Worm (Caenorhabditis elegans) whole organism, mixed stage, embryonic: Measurements from ENCODE around the gene F31D5.7.
"Not testable (repeated sequence)": the region's sequence is repeated elsewhere in the genome, so short reads cannot be mapped to it uniquely, and the experiment has no call there.

Experiments used
- M03D4.4 ChIP-seq: sonication (generic microtip); optimal IDR thresholded peaks from 2 replicates; lab custom pipeline; 2017; ENCODE audit warnings: mild to moderate bottlenecking, missing genetic modification characterization, missing compliant biosample characterization
- bed-3 ChIP-seq: fragments of 200-800 bp; sonication (Bioruptor generic); optimal IDR thresholded peaks from 3 replicates; lab custom pipeline; 2018; ENCODE audit warnings: mild to moderate bottlenecking, missing genetic modification characterization, moderate library complexity, missing compliant biosample characterization
- blmp-1 ChIP-seq: fragments of 150-350 bp; optimal IDR thresholded peaks from 2 replicates; lab custom pipeline; 2014; ENCODE audit warnings: missing biosample characterization, missing genetic modification characterization
- ceh-39 ChIP-seq: fragments of 150-350 bp; optimal IDR thresholded peaks from 2 replicates; lab custom pipeline; 2014; ENCODE audit warnings: missing biosample characterization, missing genetic modification characterization
- ceh-43 ChIP-seq: fragments of 200-800 bp; sonication (Bioruptor generic); optimal IDR thresholded peaks from 2 replicates; lab custom pipeline; 2018; ENCODE audit warnings: mild to moderate bottlenecking, missing genetic modification characterization, moderate library complexity, missing compliant biosample characterization
- ceh-83 ChIP-seq: fragments of 200-800 bp; sonication (Bioruptor generic); optimal IDR thresholded peaks from 2 replicates; lab custom pipeline; 2018; ENCODE audit warnings: mild to moderate bottlenecking, missing genetic modification characterization, missing compliant biosample characterization
- ces-1 ChIP-seq: fragments of 150-350 bp; optimal IDR thresholded peaks from 2 replicates; lab custom pipeline; 2014; ENCODE audit warnings: missing biosample characterization, missing genetic modification reagents, missing genetic modification characterization
- cnd-1 ChIP-seq: fragments of 200-800 bp; sonication (Bioruptor generic); optimal IDR thresholded peaks from 2 replicates; lab custom pipeline; 2018; ENCODE audit warnings: mild to moderate bottlenecking, missing genetic modification characterization, missing compliant biosample characterization
- drap-1 ChIP-seq: fragments of 200-800 bp; sonication (Bioruptor generic); optimal IDR thresholded peaks from 3 replicates; lab custom pipeline; 2018; ENCODE audit warnings: mild to moderate bottlenecking, missing genetic modification characterization, missing compliant biosample characterization
- elt-1 ChIP-seq: sonication (generic microtip); optimal IDR thresholded peaks from 2 replicates; lab custom pipeline; 2017; ENCODE audit warnings: missing genetic modification characterization, mild to moderate bottlenecking, missing compliant biosample characterization, antibody characterized with exemption, moderate library complexity, borderline replicate concordance; ENCODE audit not compliant: insufficient read depth
- ham-2 ChIP-seq: fragments of 200-800 bp; sonication (Bioruptor generic); optimal IDR thresholded peaks from 2 replicates; lab custom pipeline; 2018; ENCODE audit warnings: mild to moderate bottlenecking, missing genetic modification characterization, missing compliant biosample characterization
- hlh-1 ChIP-seq: fragments of 150-350 bp; optimal IDR thresholded peaks from 2 replicates; lab custom pipeline; 2014; ENCODE audit warnings: missing biosample characterization, missing genetic modification reagents, missing genetic modification characterization
- lin-13 ChIP-seq: fragments of 150-350 bp; optimal IDR thresholded peaks from 2 replicates; lab custom pipeline; 2014; ENCODE audit warnings: missing biosample characterization, missing genetic modification characterization
- lin-32 ChIP-seq: fragments of 200-800 bp; sonication (Bioruptor generic); optimal IDR thresholded peaks from 2 replicates; lab custom pipeline; 2018; ENCODE audit warnings: mild to moderate bottlenecking, missing genetic modification characterization, missing compliant biosample characterization
- lsy-2 ChIP-seq: fragments of 150-350 bp; optimal IDR thresholded peaks from 2 replicates; lab custom pipeline; 2014; ENCODE audit warnings: missing biosample characterization, missing genetic modification characterization
- mab-5 ChIP-seq: fragments of 150-350 bp; optimal IDR thresholded peaks from 2 replicates; lab custom pipeline; 2014; ENCODE audit warnings: missing biosample characterization, missing genetic modification characterization
- mep-1 ChIP-seq: fragments of 150-350 bp; optimal IDR thresholded peaks from 2 replicates; lab custom pipeline; 2017; ENCODE audit warnings: missing biosample characterization, missing genetic modification reagents, missing genetic modification characterization, inconsistent platforms
- mls-2 ChIP-seq: sonication (generic microtip); optimal IDR thresholded peaks from 2 replicates; lab custom pipeline; 2016; ENCODE audit warnings: mild to moderate bottlenecking, missing genetic modification characterization, moderate library complexity, missing compliant biosample characterization
- nhr-12 ChIP-seq: fragments of 150-350 bp; optimal IDR thresholded peaks from 2 replicates; lab custom pipeline; 2014; ENCODE audit warnings: missing biosample characterization, missing genetic modification characterization
- nhr-2 ChIP-seq: fragments of 150-350 bp; optimal IDR thresholded peaks from 2 replicates; lab custom pipeline; 2014; ENCODE audit warnings: missing biosample characterization, missing genetic modification characterization
- nhr-237 ChIP-seq: fragments of 150-350 bp; optimal IDR thresholded peaks from 2 replicates; lab custom pipeline; 2014; ENCODE audit warnings: missing biosample characterization, missing genetic modification characterization
- nhr-28 ChIP-seq: fragments of 150-350 bp; optimal IDR thresholded peaks from 2 replicates; lab custom pipeline; 2014; ENCODE audit warnings: missing biosample characterization, missing genetic modification characterization
- nhr-76 ChIP-seq: sonication (generic microtip); optimal IDR thresholded peaks from 2 replicates; lab custom pipeline; 2017; ENCODE audit warnings: missing biosample characterization, missing genetic modification characterization
- pha-4 ChIP-seq: fragments of 150-350 bp; optimal IDR thresholded peaks from 2 replicates; lab custom pipeline; 2018; ENCODE audit warnings: missing biosample characterization, missing genetic modification reagents, missing genetic modification characterization
- sem-2 ChIP-seq: fragments of 200-800 bp; sonication (Bioruptor generic); optimal IDR thresholded peaks from 2 replicates; lab custom pipeline; 2018; ENCODE audit warnings: mild to moderate bottlenecking, missing genetic modification characterization, missing compliant biosample characterization
- sptf-1 ChIP-seq: sonication (generic microtip); optimal IDR thresholded peaks from 2 replicates; lab custom pipeline; 2017; ENCODE audit warnings: mild to moderate bottlenecking, missing genetic modification characterization, moderate library complexity, missing compliant biosample characterization
- tbx-8 ChIP-seq: fragments of 200-800 bp; sonication (Bioruptor generic); optimal IDR thresholded peaks from 2 replicates; lab custom pipeline; 2018; ENCODE audit warnings: mild to moderate bottlenecking, missing genetic modification characterization, moderate library complexity, missing compliant biosample characterization
- unc-120 ChIP-seq: sonication (generic microtip); optimal IDR thresholded peaks from 2 replicates; lab custom pipeline; 2017; ENCODE audit warnings: missing genetic modification characterization, missing compliant biosample characterization; ENCODE audit not compliant: poor library complexity, severe bottlenecking
- unc-39 ChIP-seq: fragments of 150-350 bp; optimal IDR thresholded peaks from 2 replicates; lab custom pipeline; 2014; ENCODE audit warnings: missing biosample characterization, missing genetic modification characterization
- unc-62 ChIP-seq: fragments of 150-350 bp; optimal IDR thresholded peaks from 2 replicates; lab custom pipeline; 2014; ENCODE audit warnings: missing biosample characterization, missing genetic modification reagents, missing genetic modification characterization
- ztf-11 ChIP-seq: fragments of 150-350 bp; optimal IDR thresholded peaks from 2 replicates; lab custom pipeline; 2014; ENCODE audit warnings: missing biosample characterization, missing genetic modification characterization

The F31D5.7 gene

DNA sequence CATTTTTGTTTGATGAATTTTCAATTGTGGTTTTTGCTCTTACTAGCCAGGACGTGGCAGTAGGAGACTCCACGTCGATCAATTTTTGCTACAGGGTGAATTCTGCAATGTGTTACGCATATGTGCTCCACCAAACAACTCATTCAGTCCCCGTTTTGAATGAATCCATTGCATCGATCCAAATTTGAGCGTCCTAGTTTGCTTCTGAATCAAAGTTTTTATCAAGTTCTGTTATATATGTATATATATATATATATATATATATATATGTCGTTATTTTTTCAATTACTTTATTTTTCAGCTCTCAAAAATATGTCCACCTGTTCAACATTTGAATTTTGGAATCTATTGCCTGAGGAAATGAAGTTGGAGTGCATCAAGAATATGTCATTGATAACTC, at the start of gene F31D5.7:
Gene F31D5.7 (plus strand): TSS at position 301 of the 400 bp plus-strand sequence.
- TF ChIP-seq mls-2 (tag; lab: Kevin White, UChicago) (no peak), drap-1 (GFP tag; lab: Kevin White, UChicago) (no peak), cnd-1 (no peak), elt-1 (tag; lab: Kevin White, UChicago) (no peak), mep-1 (no peak), nhr-28 (tag; lab: Kevin White, UChicago) (no peak), ham-2 (GFP tag; lab: Kevin White, UChicago) (no peak), nhr-237 (no peak), sptf-1 (tag; lab: Kevin White, UChicago) (no peak), unc-62 (no peak), unc-120 (tag; lab: Kevin White, UChicago) (no peak), nhr-12 (tag; lab: Kevin White, UChicago) (no peak)
- TF ChIP-seq, all 35 proteins: peak for 0

DNA sequence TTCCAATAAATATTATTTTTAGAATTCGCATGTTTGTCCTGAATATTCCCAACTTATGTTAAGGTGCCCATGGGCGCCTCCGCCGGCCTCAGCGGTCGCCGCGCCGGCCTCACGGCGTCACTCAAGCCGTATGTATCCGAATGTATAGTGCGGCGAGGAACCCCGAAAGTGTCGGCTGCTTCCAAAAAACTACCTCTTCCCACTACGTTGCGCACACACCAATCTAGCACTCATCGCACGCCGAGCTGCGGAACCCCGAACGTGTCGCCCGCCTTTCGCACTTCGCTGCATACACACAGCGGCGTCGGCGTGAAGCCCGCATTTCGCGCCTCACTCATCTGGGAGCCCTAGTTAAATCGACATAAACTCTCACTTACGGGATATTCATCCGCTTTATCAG, 43.4 kb upstream of the F31D5.7 start:
- no peak for TF ChIP-seq ces-1 (GFP tag; lab: Kevin White, UChicago)
- TF ChIP-seq ztf-11 (tag; lab: Kevin White, UChicago), result no peak

DNA sequence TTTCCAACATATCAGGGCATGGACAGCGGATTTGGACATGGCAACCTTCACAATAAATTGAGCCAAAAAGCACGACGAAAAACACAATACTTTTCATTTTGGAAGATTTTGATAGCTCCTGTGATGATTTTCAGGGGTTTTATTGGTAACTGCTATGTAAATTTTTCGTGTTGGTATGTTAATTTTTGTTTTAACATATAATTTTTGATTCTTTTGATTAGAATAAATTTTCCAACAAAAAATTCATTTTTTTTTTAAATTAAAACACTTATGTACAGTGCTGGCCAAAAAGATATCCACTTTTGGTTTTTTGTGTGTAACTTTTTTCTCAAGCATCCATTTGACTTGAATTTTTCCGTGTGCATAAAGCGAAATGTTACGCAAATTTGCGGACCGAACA, 42.8 kb upstream of the F31D5.7 start, which contains the start of gene R03H10.4:
Gene R03H10.4 (minus strand): TSS at position 101 of the 400 bp plus-strand sequence.
- not testable (repeated sequence) for TF ChIP-seq nhr-76 (tag; lab: Kevin White, UChicago); unc-120 (tag; lab: Kevin White, UChicago); lin-32 (GFP tag; lab: Kevin White, UChicago)
- TF ChIP-seq, all 35 proteins: peak for 0; not testable (repeated sequence) for 35

DNA sequence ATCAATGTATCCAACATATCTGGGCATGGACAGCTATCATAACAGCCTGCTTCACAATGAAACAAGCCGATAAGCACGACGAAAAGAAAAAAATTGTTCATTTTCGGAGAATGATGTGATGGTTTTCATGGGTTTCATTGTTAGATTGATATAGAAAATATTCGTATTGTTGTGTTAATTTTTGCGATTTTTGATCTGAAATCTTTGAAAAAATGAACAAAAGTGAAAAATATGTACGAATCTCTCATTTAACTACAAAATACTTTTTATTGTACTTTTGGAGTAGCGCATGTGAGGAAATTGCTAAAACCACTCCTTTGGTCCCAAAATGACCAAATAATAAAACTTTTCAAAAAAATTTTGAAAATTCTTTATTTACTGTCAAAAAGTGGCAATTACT, 40.7 kb upstream of the F31D5.7 start, which contains the start of gene R03H10.5:
Gene R03H10.5 (minus strand): TSS at position 101 of the 400 bp plus-strand sequence.
- TF ChIP-seq sptf-1 (tag; lab: Kevin White, UChicago), result no peak
- no peak for TF ChIP-seq ztf-11 (tag; lab: Kevin White, UChicago)
- TF ChIP-seq nhr-2, result no peak
- no peak for TF ChIP-seq drap-1 (GFP tag; lab: Kevin White, UChicago)
- TF ChIP-seq ceh-43 (GFP tag; lab: Kevin White, UChicago), result no peak
- TF ChIP-seq mab-5 (tag; lab: Kevin White, UChicago), result no peak
- no peak for TF ChIP-seq ham-2 (GFP tag; lab: Kevin White, UChicago)
- no peak for TF ChIP-seq ceh-39
- no peak for TF ChIP-seq pha-4
- TF ChIP-seq unc-62, result no peak
- no peak for TF ChIP-seq elt-1 (tag; lab: Kevin White, UChicago)
- TF ChIP-seq bed-3 (GFP tag; lab: Kevin White, UChicago), result no peak
- TF ChIP-seq mls-2 (tag; lab: Kevin White, UChicago), result no peak
- no peak for TF ChIP-seq tbx-8 (GFP tag; lab: Kevin White, UChicago)
- TF ChIP-seq M03D4.4 (tag; lab: Kevin White, UChicago), result no peak
- TF ChIP-seq hlh-1, result no peak
- TF ChIP-seq mep-1, result no peak
- TF ChIP-seq unc-39, result no peak

DNA sequence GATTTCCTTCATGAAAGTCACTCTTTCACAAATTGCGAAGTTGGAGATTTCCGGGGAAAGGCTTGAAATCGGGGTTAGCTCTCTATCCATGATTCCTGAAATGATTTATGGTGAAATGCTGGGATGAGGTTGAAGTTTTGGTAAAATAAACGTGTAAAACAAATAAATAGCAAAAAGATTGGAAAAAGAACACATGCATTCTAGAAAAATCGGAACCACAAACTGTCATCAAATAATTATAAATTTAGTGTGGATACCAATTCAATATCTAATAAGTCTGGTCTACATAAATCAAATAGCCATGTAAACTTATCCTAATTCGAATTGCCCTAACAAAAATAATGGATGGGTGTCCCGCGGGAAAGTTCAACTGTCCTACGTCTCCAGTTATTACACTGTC, 37.8 kb upstream of the F31D5.7 start, which contains the start of gene R03H10.6:
Gene R03H10.6 (minus strand): TSS at position 101 of the 400 bp plus-strand sequence.
- no peak for TF ChIP-seq ham-2 (GFP tag; lab: Kevin White, UChicago)
- no peak for TF ChIP-seq bed-3 (GFP tag; lab: Kevin White, UChicago)

DNA sequence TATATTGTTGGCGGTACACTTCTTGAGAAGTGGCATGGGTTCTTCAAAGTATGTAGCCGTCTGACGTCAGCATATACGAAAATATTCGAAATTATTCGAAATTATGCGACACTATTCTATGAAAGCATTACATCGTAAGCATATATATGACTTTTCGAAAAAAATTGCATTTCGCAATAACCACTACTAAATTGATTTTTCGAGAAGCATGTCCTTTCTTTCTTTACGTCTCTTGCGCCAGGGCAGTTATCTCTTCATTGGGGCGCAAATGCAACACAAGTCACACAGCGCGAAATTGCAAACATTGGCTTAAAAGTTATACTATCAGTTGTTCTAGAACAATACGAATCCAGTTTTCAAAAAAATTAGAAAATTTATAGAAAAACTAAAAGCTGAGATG, 37.4 kb upstream of the F31D5.7 start:
- TF ChIP-seq ceh-43 (GFP tag; lab: Kevin White, UChicago), result no peak
- TF ChIP-seq bed-3 (GFP tag; lab: Kevin White, UChicago), result no peak
- no peak for TF ChIP-seq ces-1 (GFP tag; lab: Kevin White, UChicago)
- TF ChIP-seq sem-2, result no peak
- TF ChIP-seq nhr-2, result no peak
- TF ChIP-seq ceh-83, result no peak
- TF ChIP-seq lin-13 (tag; lab: Kevin White, UChicago), result no peak
- TF ChIP-seq M03D4.4 (tag; lab: Kevin White, UChicago), result no peak
- TF ChIP-seq lsy-2 (tag; lab: Kevin White, UChicago), result no peak
- TF ChIP-seq sptf-1 (tag; lab: Kevin White, UChicago), result no peak
- no peak for TF ChIP-seq blmp-1
- no peak for TF ChIP-seq drap-1 (GFP tag; lab: Kevin White, UChicago)
- TF ChIP-seq lin-32 (GFP tag; lab: Kevin White, UChicago), result no peak
- TF ChIP-seq nhr-28 (tag; lab: Kevin White, UChicago), result no peak
- no peak for TF ChIP-seq nhr-237
- TF ChIP-seq elt-1 (tag; lab: Kevin White, UChicago), result no peak
